Worm (Caenorhabditis elegans) whole organism, mixed stage, embryonic: ENCODE data around the gene slc-17.7.

Source experiments
- M03D4.4 ChIP-seq: sonication (generic microtip); optimal IDR thresholded peaks from 2 replicates; lab custom pipeline; 2017; ENCODE audit warnings: mild to moderate bottlenecking, missing genetic modification characterization, missing compliant biosample characterization
- ces-1 ChIP-seq: fragments of 150-350 bp; optimal IDR thresholded peaks from 2 replicates; lab custom pipeline; 2014; ENCODE audit warnings: missing biosample characterization, missing genetic modification reagents, missing genetic modification characterization
- ham-2 ChIP-seq: fragments of 200-800 bp; sonication (Bioruptor generic); optimal IDR thresholded peaks from 2 replicates; lab custom pipeline; 2018; ENCODE audit warnings: mild to moderate bottlenecking, missing genetic modification characterization, missing compliant biosample characterization
- lsy-2 ChIP-seq: fragments of 150-350 bp; optimal IDR thresholded peaks from 2 replicates; lab custom pipeline; 2014; ENCODE audit warnings: missing biosample characterization, missing genetic modification characterization
- nhr-12 ChIP-seq: fragments of 150-350 bp; optimal IDR thresholded peaks from 2 replicates; lab custom pipeline; 2014; ENCODE audit warnings: missing biosample characterization, missing genetic modification characterization
- nhr-237 ChIP-seq: fragments of 150-350 bp; optimal IDR thresholded peaks from 2 replicates; lab custom pipeline; 2014; ENCODE audit warnings: missing biosample characterization, missing genetic modification characterization
- nhr-28 ChIP-seq: fragments of 150-350 bp; optimal IDR thresholded peaks from 2 replicates; lab custom pipeline; 2014; ENCODE audit warnings: missing biosample characterization, missing genetic modification characterization
- nhr-76 ChIP-seq: sonication (generic microtip); optimal IDR thresholded peaks from 2 replicates; lab custom pipeline; 2017; ENCODE audit warnings: missing biosample characterization, missing genetic modification characterization
- pha-4 ChIP-seq: fragments of 150-350 bp; optimal IDR thresholded peaks from 2 replicates; lab custom pipeline; 2018; ENCODE audit warnings: missing biosample characterization, missing genetic modification reagents, missing genetic modification characterization
- snpc-4 ChIP-seq: fragments of 150-350 bp; optimal IDR thresholded peaks from 2 replicates; lab custom pipeline; 2014; ENCODE audit warnings: missing biosample characterization, missing genetic modification characterization
- tbx-8 ChIP-seq: fragments of 200-800 bp; sonication (Bioruptor generic); optimal IDR thresholded peaks from 2 replicates; lab custom pipeline; 2018; ENCODE audit warnings: mild to moderate bottlenecking, missing genetic modification characterization, moderate library complexity, missing compliant biosample characterization
- unc-62 ChIP-seq: fragments of 150-350 bp; optimal IDR thresholded peaks from 2 replicates; lab custom pipeline; 2014; ENCODE audit warnings: missing biosample characterization, missing genetic modification reagents, missing genetic modification characterization
- ztf-11 ChIP-seq: fragments of 150-350 bp; optimal IDR thresholded peaks from 2 replicates; lab custom pipeline; 2014; ENCODE audit warnings: missing biosample characterization, missing genetic modification characterization

DNA sequence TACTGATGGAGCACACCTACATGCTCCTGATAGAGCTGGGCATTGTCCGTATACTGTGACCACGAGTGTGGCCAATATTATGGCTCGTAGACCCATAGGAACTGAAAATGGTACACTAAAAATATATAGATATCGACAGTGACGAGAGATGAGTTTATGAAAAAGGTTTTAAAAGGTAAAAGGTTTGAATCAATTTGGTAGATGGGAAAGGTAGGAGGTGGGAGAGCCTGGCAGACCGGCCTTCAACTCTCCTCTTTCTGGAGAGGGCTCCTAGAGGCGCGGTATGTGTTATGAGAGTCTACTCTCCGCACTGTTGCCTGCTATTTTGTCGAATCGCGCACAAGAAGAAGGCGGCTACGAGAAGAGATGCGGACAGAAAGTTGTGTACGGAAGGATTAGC, 21.2 kb upstream of the slc-17.7 start, which contains the start of gene lron-2:
- TF ChIP-seq nhr-12 (no peak), ces-1 (GFP tag; lab: Kevin White, UChicago) (no peak), unc-62 (GFP tag; lab: Kevin White, UChicago) (no peak), M03D4.4 (tag; lab: Kevin White, UChicago) (no peak), ztf-11 (no peak), lsy-2 (tag; lab: Kevin White, UChicago) (no peak), ham-2 (GFP tag; lab: Kevin White, UChicago) (no peak), pha-4 (tag; lab: Kevin White, UChicago) (no peak), nhr-28 (tag; lab: Kevin White, UChicago) (no peak), tbx-8 (GFP tag; lab: Kevin White, UChicago) (no peak), nhr-237 (no peak), nhr-76 (tag; lab: Kevin White, UChicago) (no peak), snpc-4 (tag; lab: Kevin White, UChicago) (no peak)
